Fruit fly (Drosophila melanogaster): Measurements from ENCODE around the gene ogre.

Gene ogre

DNA sequence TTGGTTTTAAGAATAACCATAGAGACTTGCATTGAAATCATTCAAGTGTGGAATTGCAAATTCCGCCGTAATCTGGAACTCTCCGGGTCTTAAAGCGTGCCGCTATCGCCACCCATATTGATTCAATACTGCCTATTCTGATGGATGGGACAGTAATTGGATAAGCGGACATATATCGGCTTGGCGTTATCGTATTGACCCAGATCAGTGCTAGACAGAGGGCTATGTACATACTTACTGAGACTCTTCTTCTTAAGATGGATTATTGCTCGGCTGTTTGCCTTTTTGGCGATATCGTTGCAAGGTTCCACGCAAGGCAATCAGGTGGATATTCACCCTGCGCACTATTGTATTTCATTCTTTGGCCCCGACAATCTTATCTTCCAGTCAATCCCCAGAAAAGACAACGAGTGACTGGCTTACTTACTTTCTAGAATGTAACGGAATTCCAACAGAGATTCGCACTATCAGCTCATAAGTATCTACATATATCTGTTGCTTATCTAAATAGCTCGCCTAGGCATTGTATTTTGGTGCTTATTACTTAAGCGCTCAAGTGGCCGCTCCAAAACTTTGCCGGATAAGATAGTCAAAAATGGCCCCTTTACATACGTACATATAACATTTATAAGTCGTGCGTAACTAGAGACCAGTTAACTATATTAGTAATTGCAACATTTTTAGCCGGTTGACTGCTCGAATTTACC lies 3.5 kb upstream of the ogre start (continued):
- no peak for TF ChIP-seq CG7271 (tag; optimal IDR thresholded peaks at IDR 0.05)
- no peak for TF ChIP-seq Blimp-1 (GFP tag; optimal IDR thresholded peaks at IDR 0.05)
- TF ChIP-seq Lim3 (GFP tag; IDR thresholded peaks at IDR 0.05): no peak
- TF ChIP-seq cg (GFP tag; optimal IDR thresholded peaks at IDR 0.05): no peak
- TF ChIP-seq sqz (GFP tag; optimal IDR thresholded peaks at IDR 0.05): no peak
- TF ChIP-seq CoRest (tag; optimal IDR thresholded peaks at IDR 0.05): no peak
- TF ChIP-seq tna (GFP tag; IDR thresholded peaks at IDR 0.05; ENCODE audit: partially characterized antibody): no peak
- TF ChIP-seq amos (GFP tag; IDR thresholded peaks at IDR 0.05; ENCODE audit: partially characterized antibody): no peak
- no peak for TF ChIP-seq ewg (GFP tag; optimal IDR thresholded peaks at IDR 0.05)
- TF ChIP-seq ERR (GFP tag; optimal IDR thresholded peaks at IDR 0.05): no peak
- TF ChIP-seq CG17612 (GFP tag; IDR thresholded peaks at IDR 0.05): no peak
- TF ChIP-seq usp (GFP tag; optimal IDR thresholded peaks at IDR 0.05): no peak
- TF ChIP-seq CHES-1-like (GFP tag; optimal IDR thresholded peaks at IDR 0.05): no peak
- peak; percentile 79 for TF ChIP-seq sd (tag; optimal IDR thresholded peaks at IDR 0.05)
- TF ChIP-seq lab (GFP tag; optimal IDR thresholded peaks at IDR 0.05): peak; percentile 34
- TF ChIP-seq Med (GFP tag): peak; percentile 34
- TF ChIP-seq NFAT (GFP tag; IDR thresholded peaks at IDR 0.05): no peak
- 0 out of 3 replicates have a peak, but pooled peaks have one; percentile 22 for TF ChIP-seq ci (GFP tag; IDR thresholded peaks at IDR 0.05)
- peak; percentile 55 for TF ChIP-seq CG15696 (tag; optimal IDR thresholded peaks at IDR 0.05)
- TF ChIP-seq sr (GFP tag; IDR thresholded peaks at IDR 0.05): no peak
- TF ChIP-seq chn (GFP tag; optimal IDR thresholded peaks at IDR 0.05): no peak
- peak; percentile 13 for TF ChIP-seq CG17385 (GFP tag; optimal IDR thresholded peaks at IDR 0.05)
- no peak for TF ChIP-seq CG8388 (GFP tag; optimal IDR thresholded peaks at IDR 0.05)
- TF ChIP-seq CG7357 (GFP tag; IDR thresholded peaks at IDR 0.05): no peak
- TF ChIP-seq CG13624 (GFP tag; optimal IDR thresholded peaks at IDR 0.05): no peak
- TF ChIP-seq mirr (GFP tag; optimal IDR thresholded peaks at IDR 0.05): peak; percentile 84
- TF ChIP-seq CG6813 (GFP tag; optimal IDR thresholded peaks at IDR 0.05): peak; percentile 40
- TF ChIP-seq kay (GFP tag; optimal IDR thresholded peaks at IDR 0.05): no peak
- no peak for TF ChIP-seq disco-r (GFP tag; optimal IDR thresholded peaks at IDR 0.05)
- TF ChIP-seq Dref (GFP tag; IDR thresholded peaks at IDR 0.05): no peak
- peak; percentile 11 for TF ChIP-seq gem (tag; optimal IDR thresholded peaks at IDR 0.05)
- no peak for TF ChIP-seq Atf-2 (GFP tag; optimal IDR thresholded peaks at IDR 0.05)
- no peak for TF ChIP-seq CG2116 (GFP tag; optimal IDR thresholded peaks at IDR 0.05)
- TF ChIP-seq CG3407 (GFP tag; optimal IDR thresholded peaks at IDR 0.05): peak; percentile 19
- TF ChIP-seq dmrt11E (tag; optimal IDR thresholded peaks at IDR 0.05): peak; percentile 22
- peak; percentile 21 for TF ChIP-seq fd102C (GFP tag; optimal IDR thresholded peaks at IDR 0.05)
- no peak for TF ChIP-seq Optix (GFP tag; IDR thresholded peaks at IDR 0.05)
- TF ChIP-seq wek (GFP tag; optimal IDR thresholded peaks at IDR 0.05): peak; percentile 43
- peak; percentile 29 for TF ChIP-seq ATbp (GFP tag; optimal IDR thresholded peaks at IDR 0.05)
- no peak for TF ChIP-seq CG6254 (GFP tag; optimal IDR thresholded peaks at IDR 0.05)
- TF ChIP-seq sug (tag; optimal IDR thresholded peaks at IDR 0.05): peak; percentile 24
- peak; percentile 5 for TF ChIP-seq CG12236 (GFP tag; optimal IDR thresholded peaks at IDR 0.05)
- no peak for TF ChIP-seq BtbVII (GFP tag; optimal IDR thresholded peaks at IDR 0.05)
- TF ChIP-seq Antp (GFP tag; optimal IDR thresholded peaks at IDR 0.05): no peak

Measured in whole organism, embryonic.